Worm (Caenorhabditis elegans) whole organism, L4 larva: ENCODE data around the gene srx-85.

Experiments
- D1046.2 ChIP-seq: fragments of 200-800 bp; sonication (Bioruptor generic); IDR thresholded peaks from 2 replicates; pipeline ENCODE4 v1.3.6; 2022; ENCODE audit warnings: missing genetic modification characterization, missing compliant biosample characterization
- T20F7.1 ChIP-seq: fragments of 200-800 bp; sonication (Bioruptor generic); optimal IDR thresholded peaks from 2 replicates; lab custom pipeline; 2018; ENCODE audit warnings: mild to moderate bottlenecking, missing genetic modification characterization, missing compliant biosample characterization
- T26A8.4 ChIP-seq: fragments of 200-800 bp; sonication (Bioruptor generic); IDR thresholded peaks from 2 replicates; pipeline ENCODE4 v1.3.6; 2022; ENCODE audit warnings: missing genetic modification characterization, missing compliant biosample characterization
- Y75B8A.6 ChIP-seq: fragments of 200-800 bp; sonication (Bioruptor generic); IDR thresholded peaks from 2 replicates; pipeline ENCODE4 v1.3.6; 2022; ENCODE audit warnings: missing genetic modification reagents, missing genetic modification characterization, missing compliant biosample characterization
- ZK546.5 ChIP-seq, 2 experiments: sonication (generic microtip); optimal IDR thresholded peaks; 2 replicates each; lab custom pipeline; 2017; ENCODE audit warnings: missing biosample characterization in 2 of 2, missing genetic modification characterization in 2 of 2
- aha-1 ChIP-seq: fragments of 150-350 bp; peaks from one replicate; lab custom pipeline; 2014; ENCODE audit warnings: missing biosample characterization, missing genetic modification characterization
- aly-2 ChIP-seq: sonication (generic microtip); optimal IDR thresholded peaks from 2 replicates; lab custom pipeline; 2018; ENCODE audit warnings: missing biosample characterization, missing genetic modification characterization
- ama-1 ChIP-seq: fragments of 150-350 bp; optimal IDR thresholded peaks from 2 replicates; lab custom pipeline; 2014; ENCODE audit warnings: inconsistent platforms, mixed read lengths
- arid-1 ChIP-seq: fragments of 200-800 bp; sonication (Bioruptor generic); conservative IDR thresholded peaks from 2 replicates; pipeline ENCODE4 v1.3.6; 2022; ENCODE audit warnings: missing genetic modification reagents, missing genetic modification characterization, missing compliant biosample characterization
- ceh-44 ChIP-seq: fragments of 200-800 bp; sonication (Bioruptor generic); IDR thresholded peaks from 2 replicates; pipeline ENCODE4 v1.3.6; 2022; ENCODE audit warnings: missing genetic modification reagents, missing genetic modification characterization, missing compliant biosample characterization
- cey-2 ChIP-seq: sonication (generic microtip); optimal IDR thresholded peaks from 3 replicates; lab custom pipeline; 2017; ENCODE audit warnings: missing genetic modification characterization, mild to moderate bottlenecking, missing compliant biosample characterization, antibody characterized with exemption, borderline replicate concordance; ENCODE audit not compliant: insufficient read depth
- ctbp-1 ChIP-seq: fragments of 200-800 bp; sonication (Bioruptor generic); IDR thresholded peaks from 2 replicates; pipeline ENCODE4 v1.3.6; 2022; ENCODE audit warnings: missing genetic modification reagents, missing genetic modification characterization, missing compliant biosample characterization
- daf-16 ChIP-seq, 3 experiments: sonication (generic microtip); optimal IDR thresholded peaks; 2 replicates each; lab custom pipeline; 2016 to 2017; ENCODE audit warnings: missing genetic modification characterization in 3 of 3, missing genetic modification reagents in 3 of 3, mild to moderate bottlenecking in 2 of 3, missing compliant biosample characterization in 2 of 3, missing biosample characterization in 1 of 3, moderate library complexity in 1 of 3
- dmd-6 ChIP-seq: fragments of 200-800 bp; sonication (Bioruptor generic); IDR thresholded peaks from 2 replicates; pipeline ENCODE4 v1.3.6; 2022; ENCODE audit warnings: missing genetic modification reagents, missing genetic modification characterization, missing compliant biosample characterization
- dmd-8 ChIP-seq: fragments of 200-800 bp; sonication (Bioruptor generic); IDR thresholded peaks from 2 replicates; pipeline ENCODE4 v1.3.6; 2022; ENCODE audit warnings: missing genetic modification characterization, missing compliant biosample characterization
- dpl-1 ChIP-seq: fragments of 150-350 bp; optimal IDR thresholded peaks from 2 replicates; lab custom pipeline; 2014; ENCODE audit warnings: missing biosample characterization, missing genetic modification reagents, missing genetic modification characterization
- dve-1 ChIP-seq: sonication (generic microtip); optimal IDR thresholded peaks from 2 replicates; lab custom pipeline; 2017; ENCODE audit warnings: antibody characterized with exemption, mild to moderate bottlenecking, missing genetic modification characterization, missing compliant biosample characterization; ENCODE audit not compliant: insufficient read depth
- egl-43 ChIP-seq: fragments of 200-800 bp; sonication (Bioruptor generic); IDR thresholded peaks from 2 replicates; pipeline ENCODE4 v1.3.6; 2022; ENCODE audit warnings: missing genetic modification reagents, missing genetic modification characterization, missing compliant biosample characterization
- fkh-10 ChIP-seq: fragments of 150-350 bp; optimal IDR thresholded peaks from 2 replicates; lab custom pipeline; 2014; ENCODE audit warnings: missing biosample characterization, missing genetic modification reagents, missing genetic modification characterization
- fos-1 ChIP-seq: fragments of 150-350 bp; optimal IDR thresholded peaks from 2 replicates; lab custom pipeline; 2014; ENCODE audit warnings: missing biosample characterization, missing genetic modification characterization
- gei-8 ChIP-seq: fragments of 200-800 bp; sonication (Bioruptor generic); optimal IDR thresholded peaks from 2 replicates; lab custom pipeline; 2018; ENCODE audit warnings: mild to moderate bottlenecking, missing genetic modification characterization, missing compliant biosample characterization
- hif-1 ChIP-seq, 2 experiments: sonication (generic microtip); optimal IDR thresholded peaks; 2 replicates each; lab custom pipeline; 2016 to 2017; ENCODE audit warnings: missing compliant biosample characterization in 2 of 2, missing genetic modification characterization in 2 of 2, missing genetic modification reagents in 2 of 2, missing genotype in 2 of 2, mild to moderate bottlenecking in 1 of 2
- hmg-1.1 ChIP-seq: fragments of 200-800 bp; sonication (Bioruptor generic); IDR thresholded peaks from 2 replicates; pipeline ENCODE4 v1.3.6; 2022; ENCODE audit warnings: missing genetic modification reagents, missing genetic modification characterization, missing compliant biosample characterization
- lim-7 ChIP-seq: fragments of 200-800 bp; sonication (Bioruptor generic); IDR thresholded peaks from 2 replicates; pipeline ENCODE4 v1.3.6; 2022; ENCODE audit warnings: missing genetic modification characterization, missing compliant biosample characterization
- lin-1 ChIP-seq: fragments of 200-800 bp; sonication (Bioruptor generic); IDR thresholded peaks from 2 replicates; pipeline ENCODE4 v1.3.6; 2022; ENCODE audit warnings: missing genetic modification reagents, missing genetic modification characterization, missing compliant biosample characterization
- lin-38 ChIP-seq: fragments of 200-800 bp; sonication (Bioruptor generic); IDR thresholded peaks from 2 replicates; pipeline ENCODE4 v1.3.6; 2022; ENCODE audit warnings: missing genetic modification reagents, missing genetic modification characterization, missing compliant biosample characterization
- mdl-1 ChIP-seq, 2 experiments: fragments of 150-350 bp in 1 of 2; sonication (generic microtip) in 1 of 2; optimal IDR thresholded peaks; 2 replicates each; lab custom pipeline; 2014 to 2017; ENCODE audit warnings: missing biosample characterization in 2 of 2, missing genetic modification characterization in 2 of 2
- mdt-29 ChIP-seq: fragments of 200-800 bp; sonication (Bioruptor generic); IDR thresholded peaks from 2 replicates; pipeline ENCODE4 v1.3.6; 2022; ENCODE audit warnings: missing genetic modification reagents, missing genetic modification characterization, missing compliant biosample characterization
- nhr-111 ChIP-seq: fragments of 200-800 bp; sonication (Bioruptor generic); optimal IDR thresholded peaks from 2 replicates; lab custom pipeline; 2018; ENCODE audit warnings: mild to moderate bottlenecking, missing genetic modification characterization, missing compliant biosample characterization
- nhr-237 ChIP-seq: sonication (generic microtip); optimal IDR thresholded peaks from 2 replicates; lab custom pipeline; 2017; ENCODE audit warnings: missing biosample characterization, missing genetic modification characterization
- nhr-25 ChIP-seq: sonication (generic microtip); optimal IDR thresholded peaks from 2 replicates; lab custom pipeline; 2017; ENCODE audit warnings: missing genetic modification characterization, mild to moderate bottlenecking, missing compliant biosample characterization, antibody characterized with exemption, moderate library complexity, borderline replicate concordance; ENCODE audit not compliant: insufficient read depth
- nhr-6 ChIP-seq: fragments of 150-350 bp; optimal IDR thresholded peaks from 2 replicates; lab custom pipeline; 2014; ENCODE audit warnings: missing biosample characterization, missing genetic modification characterization
- nhr-76 ChIP-seq: fragments of 150-350 bp; optimal IDR thresholded peaks from 2 replicates; lab custom pipeline; 2014; ENCODE audit warnings: missing biosample characterization, missing genetic modification characterization
- nhr-77 ChIP-seq: fragments of 150-350 bp; optimal IDR thresholded peaks from 2 replicates; lab custom pipeline; 2014; ENCODE audit warnings: missing biosample characterization, missing genetic modification characterization
- pha-4 ChIP-seq, 2 experiments: fragments of 150-350 bp in 1 of 2; fragments of 200-800 bp in 1 of 2; sonication (Bioruptor generic) in 1 of 2; IDR thresholded peaks in 1 of 2; optimal IDR thresholded peaks in 1 of 2; 2 replicates each; pipeline versions ENCODE4 v1.3.6 to Lab custom; 2014 to 2022; ENCODE audit warnings: missing genetic modification characterization in 2 of 2, missing genetic modification reagents in 2 of 2, missing biosample characterization in 1 of 2, missing compliant biosample characterization in 1 of 2
- pqm-1 ChIP-seq: sonication (generic microtip); optimal IDR thresholded peaks from 2 replicates; lab custom pipeline; 2017; ENCODE audit warnings: missing biosample characterization, missing genetic modification characterization
- rbr-2 ChIP-seq: sonication (generic microtip); optimal IDR thresholded peaks from 2 replicates; lab custom pipeline; 2016; ENCODE audit warnings: missing genotype, missing genetic modification characterization, missing compliant biosample characterization
- saeg-2 ChIP-seq: fragments of 200-800 bp; sonication (Bioruptor generic); IDR thresholded peaks from 2 replicates; pipeline ENCODE4 v1.3.6; 2022; ENCODE audit warnings: missing genetic modification reagents, missing genetic modification characterization, missing compliant biosample characterization
- set-16 ChIP-seq: fragments of 200-800 bp; sonication (Bioruptor generic); IDR thresholded peaks from 2 replicates; pipeline ENCODE4 v1.3.6; 2022; ENCODE audit warnings: missing genetic modification reagents, missing genetic modification characterization, missing compliant biosample characterization
- skn-1 ChIP-seq: fragments of 150-350 bp; optimal IDR thresholded peaks from 2 replicates; lab custom pipeline; 2014; ENCODE audit warnings: missing biosample characterization, missing genetic modification characterization
- spr-1 ChIP-seq: sonication (generic microtip); optimal IDR thresholded peaks from 2 replicates; lab custom pipeline; 2016; ENCODE audit warnings: mild to moderate bottlenecking, missing genetic modification characterization, missing compliant biosample characterization
- spr-3 ChIP-seq: fragments of 200-800 bp; sonication (Bioruptor generic); optimal IDR thresholded peaks from 2 replicates; lab custom pipeline; 2018; ENCODE audit warnings: mild to moderate bottlenecking, missing genetic modification characterization, missing compliant biosample characterization
- unc-62 ChIP-seq, 3 experiments: fragments of 150-350 bp in 1 of 3; sonication (generic microtip); optimal IDR thresholded peaks in 2 of 3; peaks in 1 of 3; 1 replicate in 1 of 3; 2 replicates in 2 of 3; lab custom pipeline; 2014 to 2017; ENCODE audit warnings: missing biosample characterization in 3 of 3, missing genetic modification characterization in 3 of 3, missing genetic modification reagents in 3 of 3, missing genotype in 1 of 3
- zag-1 ChIP-seq: fragments of 150-350 bp; optimal IDR thresholded peaks from 2 replicates; lab custom pipeline; 2014; ENCODE audit warnings: missing biosample characterization, missing genetic modification characterization
- zfp-3 ChIP-seq: fragments of 200-800 bp; sonication (Bioruptor generic); conservative IDR thresholded peaks from 2 replicates; pipeline ENCODE4 v1.3.6; 2022; ENCODE audit warnings: missing genetic modification reagents, missing genetic modification characterization, missing compliant biosample characterization
- zip-11 ChIP-seq: fragments of 200-800 bp; sonication (Bioruptor generic); IDR thresholded peaks from 2 replicates; pipeline ENCODE4 v1.3.6; 2022; ENCODE audit warnings: missing genetic modification characterization, missing compliant biosample characterization

Gene srx-85

DNA sequence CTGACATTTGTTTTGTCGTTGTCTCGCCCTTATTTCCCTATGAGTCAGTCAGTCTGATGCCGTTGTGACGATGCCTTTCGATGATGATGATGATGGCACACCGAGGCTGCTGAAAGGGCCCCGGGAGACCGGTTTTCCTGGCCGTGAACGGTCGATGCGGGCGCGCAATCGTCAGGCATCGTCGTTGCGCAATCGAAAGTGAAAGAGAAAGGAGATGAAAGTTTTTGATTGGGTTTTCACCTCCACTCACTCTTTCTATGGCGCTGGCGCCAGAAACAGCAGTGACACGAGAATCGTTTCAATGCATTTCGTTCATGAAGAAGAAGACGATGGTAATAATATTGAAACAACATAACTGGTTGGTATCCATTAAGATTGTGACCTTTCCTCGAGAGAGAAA is 19.5 kb upstream of the srx-85 start (continued):
- TF ChIP-seq aly-2 (no peak), Y75B8A.6 (GFP tag; lab: Robert Waterston, UW) (0 out of 2 replicates have a peak, but pooled peaks have one; percentile 35), mdt-29 (peak; percentile 31; the same call in 1 of the 2 replicates), mdl-1 (tag; optimal IDR thresholded peaks at IDR 0.05; lab: Kevin White, UChicago) (peak in 1 of 2 experiments; percentile 70), rbr-2 (tag; lab: Kevin White, UChicago) (peak; percentile 18), hmg-1.1 (GFP tag; lab: Robert Waterston, UW) (peak; percentile 34; the same call in 1 of the 2 replicates), ctbp-1 (GFP tag; lab: Robert Waterston, UW) (no peak), skn-1 (tag; lab: Kevin White, UChicago) (no peak), unc-62 (GFP tag; optimal IDR thresholded peaks at IDR 0.05 in 1 of 2; lab: Kevin White, UChicago) (peak in 1 of 2 experiments; percentile 62), unc-62 (tag; optimal IDR thresholded peaks at IDR 0.05; lab: Kevin White, UChicago) (no peak), lin-38 (0 out of 2 replicates have a peak, but pooled peaks have one; percentile 16), lim-7 (GFP tag; lab: Robert Waterston, UW) (peak; percentile 42; the same call in 1 of the 2 replicates), nhr-6 (no peak), set-16 (GFP tag; lab: Robert Waterston, UW) (peak; percentile 70), arid-1 (GFP tag; lab: Robert Waterston, UW) (0 out of 2 replicates have a peak, but pooled peaks have one; percentile 18), T26A8.4 (GFP tag; lab: Robert Waterston, UW) (0 out of 2 replicates have a peak, but pooled peaks have one; percentile 33), nhr-111 (GFP tag; lab: Kevin White, UChicago) (no peak)

DNA sequence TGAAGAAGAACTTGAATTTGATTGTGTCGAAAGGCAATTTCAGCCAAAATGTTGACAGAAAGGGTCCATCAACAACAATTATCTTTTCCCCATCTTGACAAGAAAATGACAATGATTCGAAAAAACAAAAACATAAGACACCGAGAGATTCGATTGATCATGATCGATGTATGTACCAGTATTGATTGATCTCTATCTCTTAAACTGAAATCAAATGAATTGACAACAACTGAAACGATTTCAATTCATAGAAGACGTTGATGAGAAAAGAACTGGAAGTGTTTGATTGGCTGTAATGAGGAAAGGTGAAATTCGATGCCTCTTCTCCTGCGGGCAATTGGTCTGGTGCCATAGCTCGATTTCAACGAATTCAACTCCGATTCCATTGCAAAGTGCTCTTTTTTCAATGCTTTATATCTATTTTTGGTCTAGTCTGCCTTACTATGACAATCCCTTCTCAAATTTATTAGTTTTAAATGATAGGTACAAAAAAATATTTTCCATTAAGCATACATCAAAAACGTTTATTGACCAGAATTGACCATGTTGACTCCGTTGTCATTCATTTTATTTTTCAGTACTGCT is 19.0 kb upstream of the srx-85 start:
- TF ChIP-seq zag-1 (no peak), nhr-76 (no peak), spr-3 (no peak), fos-1 (tag; lab: Kevin White, UChicago) (no peak), daf-16 (GFP tag; optimal IDR thresholded peaks at IDR 0.05; lab: Kevin White, UChicago) (peak in 1 of 2 experiments; percentile 29), daf-16 (tag; optimal IDR thresholded peaks at IDR 0.05; lab: Kevin White, UChicago) (no peak), dpl-1 (GFP tag; lab: Kevin White, UChicago) (no peak), saeg-2 (GFP tag; lab: Robert Waterston, UW) (no peak), pqm-1 (no peak), nhr-237 (tag; lab: Kevin White, UChicago) (no peak), nhr-111 (GFP tag; lab: Kevin White, UChicago) (no peak), mdt-29 (no peak), cey-2 (tag; lab: Kevin White, UChicago) (no peak), nhr-77 (tag; lab: Kevin White, UChicago) (no peak), hif-1 (tag; optimal IDR thresholded peaks at IDR 0.05; lab: Kevin White, UChicago) (no peak), nhr-25 (no peak), ama-1 (lab: Kevin White, UChicago) (no peak), dmd-8 (GFP tag; lab: Robert Waterston, UW) (no peak), zfp-3 (GFP tag; lab: Robert Waterston, UW) (no peak), rbr-2 (tag; lab: Kevin White, UChicago) (no peak), ceh-44 (GFP tag; lab: Robert Waterston, UW) (no peak), mdl-1 (tag; optimal IDR thresholded peaks at IDR 0.05; lab: Kevin White, UChicago) (no peak), aha-1 (peak; percentile 93), egl-43 (GFP tag; lab: Robert Waterston, UW) (no peak), fkh-10 (GFP tag; lab: Kevin White, UChicago) (no peak), dve-1 (tag; lab: Kevin White, UChicago) (no peak), D1046.2 (GFP tag; lab: Robert Waterston, UW) (0 out of 2 replicates have a peak, but pooled peaks have one; percentile 51), unc-62 (GFP tag; optimal IDR thresholded peaks at IDR 0.05 in 1 of 2; lab: Kevin White, UChicago) (peak in 1 of 2 experiments; percentile 93), unc-62 (tag; optimal IDR thresholded peaks at IDR 0.05; lab: Kevin White, UChicago) (no peak), T20F7.1 (GFP tag; lab: Kevin White, UChicago) (no peak), dmd-6 (GFP tag; lab: Robert Waterston, UW) (no peak), spr-1 (tag; lab: Kevin White, UChicago) (no peak), lin-1 (GFP tag; lab: Robert Waterston, UW) (no peak), zip-11 (no peak), pha-4 (GFP tag; IDR thresholded peaks at IDR 0.05; lab: Robert Waterston, UW) (0 out of 2 replicates have a peak, but pooled peaks have one; percentile 39), pha-4 (tag; optimal IDR thresholded peaks at IDR 0.05; lab: Kevin White, UChicago) (no peak), gei-8 (no peak), ZK546.5 (tag; optimal IDR thresholded peaks at IDR 0.05; lab: Kevin White, UChicago) (no peak)
